Fruit fly (Drosophila melanogaster) Kc167 (cell line): Measurements from ENCODE around the gene CG14877.

Experiments used
- Myc ChIP-seq: fragments of >200 bp; optimal IDR thresholded peaks from 2 replicates; lab custom pipeline; 2017; ENCODE audit warnings: missing external identifiers
- Sin3A ChIP-seq: fragments of >200 bp; optimal IDR thresholded peaks from 2 replicates; lab custom pipeline; 2018; ENCODE audit warnings: missing external identifiers
- h ChIP-seq: fragments of >200 bp; optimal IDR thresholded peaks from 3 replicates; lab custom pipeline; 2018; ENCODE audit warnings: missing external identifiers
- insv ChIP-seq: fragments of >200 bp; optimal IDR thresholded peaks from 3 replicates; lab custom pipeline; 2018; ENCODE audit warnings: missing external identifiers
- psq ChIP-seq: fragments of >200 bp; optimal IDR thresholded peaks from 2 replicates; lab custom pipeline; 2017; ENCODE audit warnings: missing external identifiers
- ttk ChIP-seq: sonication (Bioruptor generic); optimal IDR thresholded peaks from 2 replicates; lab custom pipeline; 2017; ENCODE audit warnings: missing external identifiers

Gene CG14877

DNA sequence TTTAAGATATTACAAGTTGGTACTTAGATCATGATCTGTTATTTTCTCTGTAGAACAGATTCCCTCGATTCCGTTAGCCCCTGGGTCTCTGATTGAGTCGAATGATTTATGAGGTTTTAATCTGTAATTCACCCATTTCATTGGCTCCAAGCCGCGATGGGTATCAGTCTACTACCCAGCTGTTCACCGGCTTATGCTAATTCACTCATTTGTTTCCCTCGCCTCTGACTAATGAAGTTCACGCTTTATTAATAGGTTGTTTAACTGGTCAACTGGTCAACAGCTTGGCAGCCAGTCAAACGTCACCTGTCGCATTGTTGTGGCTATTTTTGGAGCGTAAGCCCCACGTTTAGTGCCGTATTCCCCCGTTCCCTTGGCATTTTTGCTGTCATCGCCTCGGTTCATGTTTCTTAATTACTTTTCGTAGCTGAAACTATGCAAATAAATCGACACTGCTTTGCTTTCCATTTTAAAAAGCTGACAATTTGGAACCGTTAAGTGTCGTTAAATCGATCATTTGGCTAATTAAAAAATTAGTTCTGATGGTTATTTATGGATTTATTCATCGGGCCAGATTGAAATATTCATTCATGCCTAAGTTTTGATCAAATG, 22.9 kb downstream of the CG14877 start:
- no peak for TF ChIP-seq Sin3A

DNA sequence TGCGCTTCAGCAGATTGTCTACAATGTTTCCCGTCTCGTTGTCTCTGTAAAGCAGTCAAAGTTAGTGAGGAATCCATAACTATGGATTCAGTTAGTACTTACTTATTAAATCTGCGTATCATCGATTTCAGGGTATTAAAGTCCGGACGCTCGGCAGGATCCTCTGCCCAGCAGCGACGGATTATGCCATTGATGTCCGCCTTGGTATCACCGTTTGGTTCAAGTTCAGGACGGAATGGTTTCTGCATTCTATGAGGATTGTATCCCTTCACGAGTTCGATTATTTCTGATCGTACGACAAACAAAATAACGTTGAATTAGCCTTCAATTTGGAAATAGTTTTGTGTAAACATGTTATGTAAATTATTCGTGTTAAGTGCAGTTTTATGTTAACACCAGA, 36.0 kb downstream of the CG14877 start, which contains the start of gene CG9632:
CG9632 (plus strand) TSS at position 301 of the 400 bp plus-strand sequence.
- TF ChIP-seq ttk (lab: Kevin White, UChicago) (no peak), psq (lab: Kevin White, UChicago) (no peak), Myc (lab: Kevin White, UChicago) (no peak), insv (lab: Kevin White, UChicago) (no peak), Sin3A (no peak), h (lab: Kevin White, UChicago) (no peak)

- no peak for TF ChIP-seq h (lab: Kevin White, UChicago)
- no peak for TF ChIP-seq insv (lab: Kevin White, UChicago)
Measured at dm6 chr3R:15857189-15857767, 38.6 kb downstream of the CG14877 start, which contains the start of gene Hmt-1. Gene Hmt-1, minus strand, starts transcription at chr3R:15857470.

- TF ChIP-seq psq (lab: Kevin White, UChicago) (no peak), insv (lab: Kevin White, UChicago) (no peak), Sin3A (no peak), h (lab: Kevin White, UChicago) (no peak), ttk (lab: Kevin White, UChicago) (no peak), Myc (lab: Kevin White, UChicago) (no peak)
Measured at dm6 chr3R:15853347-15853746, 42.5 kb downstream of the CG14877 start, which contains the start of gene cv-d. Gene cv-d, minus strand, starts transcription at chr3R:15853581.

DNA sequence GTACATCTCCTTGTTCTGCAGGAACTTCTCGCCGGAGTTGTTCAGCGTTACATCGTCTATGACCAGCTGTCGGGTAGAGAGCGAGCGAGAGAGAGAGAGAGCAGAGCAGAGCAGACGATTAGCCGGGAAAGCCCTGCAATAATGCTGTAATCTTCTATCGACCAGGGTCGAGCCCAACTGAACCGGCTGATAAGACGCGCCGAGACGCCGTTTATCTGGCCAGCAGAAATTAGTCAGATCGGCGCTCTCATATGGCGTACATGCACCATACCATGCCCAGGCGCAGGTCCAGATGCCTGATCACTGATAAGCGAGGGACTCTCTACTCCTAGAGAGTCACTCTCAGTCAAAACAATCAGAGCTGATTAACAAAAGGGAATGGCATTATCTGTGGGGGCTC, 44.0 kb downstream of the CG14877 start:
- TF ChIP-seq Myc (lab: Kevin White, UChicago) (no peak), insv (lab: Kevin White, UChicago) (no peak), Sin3A (no peak), psq (lab: Kevin White, UChicago) (no peak), h (lab: Kevin White, UChicago) (no peak)

dm6 chr3R:15846234-15846633, 49.6 kb downstream of the CG14877 start, which contains the start of gene CG4546:
Gene CG4546, plus strand, starts transcription at chr3R:15846534.
- TF ChIP-seq ttk (lab: Kevin White, UChicago) (no peak), Myc (lab: Kevin White, UChicago) (no peak), insv (lab: Kevin White, UChicago) (no peak), psq (lab: Kevin White, UChicago) (no peak), Sin3A (no peak), h (lab: Kevin White, UChicago) (no peak)

dm6 chr3R:15839294-15839693, 56.6 kb downstream of the CG14877 start, which contains the start of gene Pbp45:
Gene Pbp45, minus strand, starts transcription at chr3R:15839515.
- TF ChIP-seq insv (lab: Kevin White, UChicago) (no peak), Sin3A (no peak), Myc (lab: Kevin White, UChicago) (no peak), ttk (lab: Kevin White, UChicago) (no peak), psq (lab: Kevin White, UChicago) (no peak), h (lab: Kevin White, UChicago) (no peak)
